Worm (Caenorhabditis elegans): ENCODE results near the gene C05E4.7.

The C05E4.7 gene

ce11 chrV:728822-729493 lies 13.0 kb upstream of the C05E4.7 start:
- TF ChIP-seq tbx-2 (tag; optimal IDR thresholded peaks at IDR 0.05) (no peak), ceh-48 (tag; optimal IDR thresholded peaks at IDR 0.05) (no peak), hlh-13 (GFP tag; optimal IDR thresholded peaks at IDR 0.05) (no peak), dmd-4 (tag; optimal IDR thresholded peaks at IDR 0.05; ENCODE audit: borderline replicate concordance) (no peak), ceh-22 (tag; optimal IDR thresholded peaks at IDR 0.05) (no peak), hlh-30 (tag; optimal IDR thresholded peaks at IDR 0.05; ENCODE audit: insufficient read depth) (peak; percentile 6)

- TF ChIP-seq ttx-3 (tag; optimal IDR thresholded peaks at IDR 0.05), result no peak
- TF ChIP-seq hlh-30 (tag; optimal IDR thresholded peaks at IDR 0.05; ENCODE audit: insufficient read depth), result peak; percentile 7
Measured at ce11 chrV:730216-730615, 11.7 kb upstream of the C05E4.7 start.

- no peak for TF ChIP-seq ceh-24 (tag; optimal IDR thresholded peaks at IDR 0.05)
- no peak for TF ChIP-seq unc-86 (tag; optimal IDR thresholded peaks at IDR 0.05)
- no peak for TF ChIP-seq che-1 (tag; optimal IDR thresholded peaks at IDR 0.05)
- no peak for TF ChIP-seq ceh-31 (tag; optimal IDR thresholded peaks at IDR 0.05)
- no peak for TF ChIP-seq ceh-9 (tag; optimal IDR thresholded peaks at IDR 0.05)
- peak; percentile 66 for TF ChIP-seq tbx-2 (tag; optimal IDR thresholded peaks at IDR 0.05)
- TF ChIP-seq ceh-14 (tag; optimal IDR thresholded peaks at IDR 0.05), result no peak
- TF ChIP-seq npax-4 (tag; optimal IDR thresholded peaks at IDR 0.05), result no peak
- no peak for TF ChIP-seq ceh-19 (GFP tag; optimal IDR thresholded peaks at IDR 0.05)
- TF ChIP-seq ceh-2 (tag; optimal IDR thresholded peaks at IDR 0.05), result no peak
- TF ChIP-seq ets-4 (tag; optimal IDR thresholded peaks at IDR 0.05), result peak; percentile 32
- TF ChIP-seq unc-3 (GFP tag; conservative IDR thresholded peaks at IDR 0.05), result no peak
- TF ChIP-seq unc-3 (tag; optimal IDR thresholded peaks at IDR 0.05), result no peak
- no peak for TF ChIP-seq zip-5 (tag; optimal IDR thresholded peaks at IDR 0.05)
- no peak for TF ChIP-seq pat-9 (tag; optimal IDR thresholded peaks at IDR 0.05)
- no peak for TF ChIP-seq T23F11.4 (GFP tag; optimal IDR thresholded peaks at IDR 0.05)
- peak; percentile 83 for TF ChIP-seq pqm-1 (tag; optimal IDR thresholded peaks at IDR 0.05)
- no peak for TF ChIP-seq mec-3 (tag; optimal IDR thresholded peaks at IDR 0.05; ENCODE audit: borderline replicate concordance)
- TF ChIP-seq ceh-34 (tag; optimal IDR thresholded peaks at IDR 0.05), result peak; percentile 22
- no peak for TF ChIP-seq nhr-232 (tag; optimal IDR thresholded peaks at IDR 0.05)
- TF ChIP-seq unc-42 (tag; optimal IDR thresholded peaks at IDR 0.05), result no peak
- peak; percentile 88 for TF ChIP-seq rnt-1 (tag; optimal IDR thresholded peaks at IDR 0.05)
- no peak for TF ChIP-seq fkh-10 (GFP tag; optimal IDR thresholded peaks at IDR 0.05)
- no peak for TF ChIP-seq pha-4 (tag; optimal IDR thresholded peaks at IDR 0.05)
- TF ChIP-seq hlh-30 (tag; optimal IDR thresholded peaks at IDR 0.05; ENCODE audit: insufficient read depth), result peak; percentile 91
- no peak for TF ChIP-seq hlh-6 (tag; optimal IDR thresholded peaks at IDR 0.05)
- no peak for TF ChIP-seq ceh-6 (GFP tag; optimal IDR thresholded peaks at IDR 0.05)
- TF ChIP-seq fkh-6 (tag; optimal IDR thresholded peaks at IDR 0.05), result no peak
- no peak for TF ChIP-seq ceh-22 (tag; optimal IDR thresholded peaks at IDR 0.05)
- no peak for TF ChIP-seq ama-1 (optimal IDR thresholded peaks at IDR 0.05)
- peak; percentile 95 for TF ChIP-seq unc-55 (GFP tag; optimal IDR thresholded peaks at IDR 0.05)
- no peak for TF ChIP-seq ttx-3 (tag; optimal IDR thresholded peaks at IDR 0.05)
- no peak for TF ChIP-seq sox-2 (GFP tag; IDR thresholded peaks at IDR 0.05)
- no peak for TF ChIP-seq odd-2 (tag; optimal IDR thresholded peaks at IDR 0.05)
- TF ChIP-seq F13H6.1 (tag; optimal IDR thresholded peaks at IDR 0.05), result peak; percentile 49
- no peak for TF ChIP-seq C08G9.2 (tag; optimal IDR thresholded peaks at IDR 0.05)
- no peak for TF ChIP-seq ceh-30 (tag; optimal IDR thresholded peaks at IDR 0.05)
- TF ChIP-seq gmeb-2 (tag; optimal IDR thresholded peaks at IDR 0.05), result no peak
- TF ChIP-seq ref-2 (tag; optimal IDR thresholded peaks at IDR 0.05), result no peak
- no peak for TF ChIP-seq ceh-48 (tag; optimal IDR thresholded peaks at IDR 0.05)
- no peak for TF ChIP-seq hlh-13 (GFP tag; optimal IDR thresholded peaks at IDR 0.05)
- no peak for TF ChIP-seq pros-1 (tag; optimal IDR thresholded peaks at IDR 0.05)
- TF ChIP-seq hlh-15 (tag; optimal IDR thresholded peaks at IDR 0.05), result no peak
- no peak for TF ChIP-seq madf-2 (tag; optimal IDR thresholded peaks at IDR 0.05)
- no peak for TF ChIP-seq dmd-4 (tag; optimal IDR thresholded peaks at IDR 0.05; ENCODE audit: borderline replicate concordance)
- peak; percentile 94 for TF ChIP-seq ceh-18 (tag; optimal IDR thresholded peaks at IDR 0.05)
- TF ChIP-seq lim-6 (tag; optimal IDR thresholded peaks at IDR 0.05), result no peak
- TF ChIP-seq syd-9 (tag; optimal IDR thresholded peaks at IDR 0.05), result peak; percentile 17
Measured at ce11 chrV:731330-731729, 10.6 kb upstream of the C05E4.7 start.

Measured in whole organism, late embryonic.